Fruit fly (Drosophila melanogaster): ENCODE data around the gene CG9592.

CG9592 gene

dm6 chr3L:14559659-14560058 is 42.0 kb downstream of the CG9592 start, which contains the start of gene CG34039 (continued):
- TF ChIP-seq CG2116 (GFP tag; optimal IDR thresholded peaks at IDR 0.05) (peak; percentile 97), sim (GFP tag; IDR thresholded peaks at IDR 0.05) (no peak), CG3163 (GFP tag; optimal IDR thresholded peaks at IDR 0.05) (no peak), CG7271 (tag; optimal IDR thresholded peaks at IDR 0.05) (no peak), pros (GFP tag; optimal IDR thresholded peaks at IDR 0.05) (peak; percentile 67), h (optimal IDR thresholded peaks at IDR 0.05) (no peak), Stat92E (GFP tag; optimal IDR thresholded peaks at IDR 0.05) (no peak), bowl (GFP tag; IDR thresholded peaks at IDR 0.05) (no peak), CG15269 (tag; optimal IDR thresholded peaks at IDR 0.05) (no peak), CG14860 (GFP tag; IDR thresholded peaks at IDR 0.05; ENCODE audit: partially characterized antibody) (peak; percentile 93), CG3726 (GFP tag; IDR thresholded peaks at IDR 0.05) (no peak), Sin3A (optimal IDR thresholded peaks at IDR 0.05) (no peak), dmrt11E (tag; optimal IDR thresholded peaks at IDR 0.05) (no peak), mam (GFP tag; optimal IDR thresholded peaks at IDR 0.05) (no peak), Dip3 (GFP tag; optimal IDR thresholded peaks at IDR 0.05) (no peak), ranshi (GFP tag; IDR thresholded peaks at IDR 0.05) (no peak), CG15601 (tag; optimal IDR thresholded peaks at IDR 0.05) (peak; percentile 65), pzg (GFP tag; optimal IDR thresholded peaks at IDR 0.05) (peak; percentile 71), zf30C (GFP tag; optimal IDR thresholded peaks at IDR 0.05) (peak; percentile 67), stc (GFP tag; IDR thresholded peaks at IDR 0.05) (no peak), slbo (GFP tag; IDR thresholded peaks at IDR 0.05) (no peak), so (GFP tag; IDR thresholded peaks at IDR 0.05) (no peak), CG31365 (tag; optimal IDR thresholded peaks at IDR 0.05) (no peak), crol (GFP tag; IDR thresholded peaks at IDR 0.05) (no peak), grau (tag; optimal IDR thresholded peaks at IDR 0.05) (peak; percentile 29), phol (tag; optimal IDR thresholded peaks at IDR 0.05) (peak; percentile 69), CrebB (tag; optimal IDR thresholded peaks at IDR 0.05) (no peak), CG3838 (GFP tag; optimal IDR thresholded peaks at IDR 0.05) (no peak), CG11247 (GFP tag; IDR thresholded peaks at IDR 0.05) (no peak), unc-4 (GFP tag; IDR thresholded peaks at IDR 0.05; ENCODE audit: partially characterized antibody) (peak; percentile 97), Atf-2 (GFP tag; optimal IDR thresholded peaks at IDR 0.05) (no peak), CG18619 (GFP tag; optimal IDR thresholded peaks at IDR 0.05) (no peak), Lim3 (GFP tag; IDR thresholded peaks at IDR 0.05) (no peak), CG14441 (GFP tag; IDR thresholded peaks at IDR 0.05) (no peak), CG3847 (GFP tag; IDR thresholded peaks at IDR 0.05) (peak; percentile 38), CG12769 (tag; optimal IDR thresholded peaks at IDR 0.05) (no peak), mirr (GFP tag; optimal IDR thresholded peaks at IDR 0.05) (no peak), onecut (GFP tag; IDR thresholded peaks at IDR 0.05) (no peak), CG16779 (GFP tag; IDR thresholded peaks at IDR 0.05) (no peak), CG6683 (GFP tag; optimal IDR thresholded peaks at IDR 0.05) (no peak), cato (GFP tag; optimal IDR thresholded peaks at IDR 0.05; ENCODE audit: borderline replicate concordance) (no peak), tna (GFP tag; IDR thresholded peaks at IDR 0.05; ENCODE audit: partially characterized antibody) (peak; percentile 93), CG15479 (GFP tag; optimal IDR thresholded peaks at IDR 0.05) (no peak), CG1603 (tag; optimal IDR thresholded peaks at IDR 0.05) (peak; percentile 25), CG15514 (GFP tag; optimal IDR thresholded peaks at IDR 0.05) (peak; percentile 79), Pdp1 (GFP tag; optimal IDR thresholded peaks at IDR 0.05) (no peak), CG8281 (tag; optimal IDR thresholded peaks at IDR 0.05) (no peak), Neu2 (GFP tag; optimal IDR thresholded peaks at IDR 0.05; ENCODE audit: borderline replicate concordance) (no peak), CG33557 (GFP tag; optimal IDR thresholded peaks at IDR 0.05) (no peak), HLH3B (GFP tag; IDR thresholded peaks at IDR 0.05) (no peak), insv (GFP tag; optimal IDR thresholded peaks at IDR 0.05) (peak in 1 of 2 experiments; percentile 1), Hr39 (optimal IDR thresholded peaks at IDR 0.05) (no peak)

All from whole organism, embryonic.